Worm (Caenorhabditis elegans) whole organism, midembryonic: ENCODE measurements around the gene F46F5.5.

Source experiments
- T22C8.4 ChIP-seq: fragments of 200-800 bp; sonication (Bioruptor generic); IDR thresholded peaks from 2 replicates; pipeline ENCODE4 v1.3.6; 2022; ENCODE audit warnings: missing genetic modification characterization, missing compliant biosample characterization
- cog-1 ChIP-seq: sonication (generic microtip); optimal IDR thresholded peaks from 2 replicates; lab custom pipeline; 2016; ENCODE audit warnings: missing genetic modification characterization, missing compliant biosample characterization
- flt-1 ChIP-seq: fragments of 200-800 bp; sonication (Bioruptor generic); IDR thresholded peaks from 2 replicates; pipeline ENCODE4 v1.3.6; 2022; ENCODE audit warnings: missing genetic modification characterization, missing compliant biosample characterization
- klf-2 ChIP-seq: fragments of 200-800 bp; sonication (Bioruptor generic); conservative IDR thresholded peaks from 2 replicates; pipeline ENCODE4 v1.3.6; 2022; ENCODE audit warnings: missing genetic modification reagents, missing genetic modification characterization, missing compliant biosample characterization
- med-1 ChIP-seq: sonication (generic microtip); optimal IDR thresholded peaks from 2 replicates; lab custom pipeline; 2017; ENCODE audit warnings: missing genetic modification characterization, mild to moderate bottlenecking, missing compliant biosample characterization, antibody characterized with exemption, missing genetic modification reagents; ENCODE audit not compliant: insufficient read depth
- ref-1 ChIP-seq: fragments of 200-800 bp; sonication (Bioruptor generic); conservative IDR thresholded peaks from 2 replicates; pipeline ENCODE4 v1.3.6; 2022; ENCODE audit warnings: missing genetic modification reagents, missing genetic modification characterization, missing compliant biosample characterization
- tab-1 ChIP-seq: fragments of 200-800 bp; sonication (Bioruptor generic); IDR thresholded peaks from 2 replicates; pipeline ENCODE4 v1.3.6; 2022; ENCODE audit warnings: missing genetic modification characterization, missing compliant biosample characterization
- ztf-23 ChIP-seq: fragments of 200-800 bp; sonication (Bioruptor generic); IDR thresholded peaks from 2 replicates; pipeline ENCODE4 v1.3.6; 2022; ENCODE audit warnings: missing genetic modification reagents, missing genetic modification characterization, missing compliant biosample characterization
- ztf-29 ChIP-seq: fragments of 200-800 bp; sonication (Bioruptor generic); IDR thresholded peaks from 2 replicates; pipeline ENCODE4 v1.3.6; 2022; ENCODE audit warnings: missing genetic modification reagents, missing genetic modification characterization, missing compliant biosample characterization

The F46F5.5 gene

ce11 chrII:764385-764784, 48.4 kb downstream of the F46F5.5 start:
- TF ChIP-seq ref-1 (GFP tag; lab: Robert Waterston, UW): no peak
- no peak for TF ChIP-seq T22C8.4
- TF ChIP-seq flt-1 (GFP tag; lab: Robert Waterston, UW): no peak
- no peak for TF ChIP-seq klf-2
- no peak for TF ChIP-seq ztf-29 (GFP tag; lab: Robert Waterston, UW)
- TF ChIP-seq ztf-23 (GFP tag; lab: Robert Waterston, UW): no peak
- no peak for TF ChIP-seq cog-1 (tag; lab: Kevin White, UChicago)
- no peak for TF ChIP-seq tab-1 (GFP tag; lab: Robert Waterston, UW)
- TF ChIP-seq med-1: no peak

- TF ChIP-seq ztf-23 (GFP tag; lab: Robert Waterston, UW): no peak
- TF ChIP-seq ztf-29 (GFP tag; lab: Robert Waterston, UW): no peak
- TF ChIP-seq med-1: no peak
- TF ChIP-seq klf-2: no peak
These were observed 49.9 kb downstream of the F46F5.5 start for ce11 chrII:762942-763341.
